Worm (Caenorhabditis elegans) whole organism, L4 larva: ENCODE measurements around the gene ruvb-2.

Experiments
- nhr-111 ChIP-seq: fragments of 200-800 bp; sonication (Bioruptor generic); optimal IDR thresholded peaks from 2 replicates; lab custom pipeline; 2018; ENCODE audit warnings: mild to moderate bottlenecking, missing genetic modification characterization, missing compliant biosample characterization
- zag-1 ChIP-seq: fragments of 150-350 bp; optimal IDR thresholded peaks from 2 replicates; lab custom pipeline; 2014; ENCODE audit warnings: missing biosample characterization, missing genetic modification characterization

DNA sequence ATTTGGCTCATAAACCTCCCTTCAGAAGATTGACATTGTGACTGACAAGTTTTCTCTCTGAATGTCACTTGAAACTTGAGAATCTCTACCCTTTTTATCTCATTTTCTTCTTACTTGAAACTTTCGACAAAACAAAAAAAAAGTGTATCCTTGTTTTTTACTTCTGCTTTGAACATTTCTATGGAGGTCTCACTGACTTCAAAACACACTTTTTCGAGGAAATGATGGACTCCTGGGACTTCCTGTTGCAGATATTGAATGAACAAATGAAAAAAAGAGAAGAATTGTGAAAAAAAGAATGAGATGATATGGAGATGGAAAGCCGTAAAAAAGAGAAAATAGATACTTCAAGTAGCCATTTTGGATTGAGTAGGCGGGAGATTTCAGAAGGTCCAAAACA lies 21.9 kb upstream of the ruvb-2 start:
- no peak for TF ChIP-seq zag-1 (tag; lab: Kevin White, UChicago)
- no peak for TF ChIP-seq nhr-111 (GFP tag; lab: Kevin White, UChicago)
